Worm (Caenorhabditis elegans): ENCODE data around the gene nspd-5.

The nspd-5 gene

DNA sequence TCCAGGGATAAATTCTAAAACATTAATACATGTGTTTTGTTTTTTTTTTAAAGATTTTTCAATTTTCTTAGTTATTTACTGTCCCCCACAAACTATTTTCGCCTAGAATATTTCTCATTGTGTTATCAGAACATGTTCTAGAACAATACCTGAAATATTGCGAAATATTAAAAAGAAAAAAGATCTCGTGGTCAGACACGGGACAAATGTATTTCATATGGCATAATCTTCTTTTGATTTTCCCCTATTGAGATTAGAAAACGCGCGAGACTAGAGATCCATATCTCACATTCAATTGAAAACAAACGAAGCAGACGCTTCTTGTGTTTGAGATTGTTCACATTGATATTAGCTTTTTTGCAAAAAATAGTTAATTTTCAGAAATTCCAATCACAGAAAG lies 4.0 kb downstream of the nspd-5 start (continued):
- TF ChIP-seq snpc-4 (tag; optimal IDR thresholded peaks at IDR 0.05), result no peak
- TF ChIP-seq zip-4 (GFP tag; optimal IDR thresholded peaks at IDR 0.05), result peak; percentile 76
- no peak for TF ChIP-seq ets-5 (GFP tag; IDR thresholded peaks at IDR 0.05)
- TF ChIP-seq nhr-90 (tag; optimal IDR thresholded peaks at IDR 0.05; ENCODE audit: poor library complexity), result no peak
- TF ChIP-seq blmp-1 (tag; optimal IDR thresholded peaks at IDR 0.05), result peak; percentile 53
- peak; percentile 64 for TF ChIP-seq nhr-71 (tag; optimal IDR thresholded peaks at IDR 0.05)
- TF ChIP-seq lir-3 (tag; optimal IDR thresholded peaks at IDR 0.05; ENCODE audit: poor library complexity), result no peak
- TF ChIP-seq aha-1 (tag; optimal IDR thresholded peaks at IDR 0.05), result no peak
- no peak for TF ChIP-seq fkh-4 (tag; optimal IDR thresholded peaks at IDR 0.05; ENCODE audit: borderline replicate concordance)
- no peak for TF ChIP-seq nhr-11 (tag; optimal IDR thresholded peaks at IDR 0.05)
- TF ChIP-seq pax-3 (tag; optimal IDR thresholded peaks at IDR 0.05), result peak; percentile 38
- TF ChIP-seq ztf-4 (tag; optimal IDR thresholded peaks at IDR 0.05), result no peak
- no peak for TF ChIP-seq pag-3 (tag; optimal IDR thresholded peaks at IDR 0.05; ENCODE audit: borderline replicate concordance, insufficient read depth)
- TF ChIP-seq hlh-4 (tag; optimal IDR thresholded peaks at IDR 0.05), result no peak
- TF ChIP-seq rnt-1 (tag; optimal IDR thresholded peaks at IDR 0.05), result no peak
- TF ChIP-seq mdl-1 (tag; optimal IDR thresholded peaks at IDR 0.05), result no peak
- peak; percentile 30 for TF ChIP-seq snu-23 (GFP tag; optimal IDR thresholded peaks at IDR 0.05)
- TF ChIP-seq F16B12.6 (tag; optimal IDR thresholded peaks at IDR 0.05), result no peak
- TF ChIP-seq jun-1 (tag; optimal IDR thresholded peaks at IDR 0.05), result no peak
- no peak for TF ChIP-seq C04F5.9 (tag; optimal IDR thresholded peaks at IDR 0.05)
- no peak for TF ChIP-seq mab-9 (GFP tag; IDR thresholded peaks at IDR 0.05)
- TF ChIP-seq zag-1 (tag; optimal IDR thresholded peaks at IDR 0.05), result no peak
- no peak for TF ChIP-seq grh-1 (GFP tag; IDR thresholded peaks at IDR 0.05)
- no peak for TF ChIP-seq isw-1 (GFP tag; IDR thresholded peaks at IDR 0.05)
- peak; percentile 26 for TF ChIP-seq lin-13 (GFP tag; optimal IDR thresholded peaks at IDR 0.05)
- peak; percentile 41 for TF ChIP-seq mep-1 (tag; optimal IDR thresholded peaks at IDR 0.05)
- peak; percentile 25 for TF ChIP-seq nhr-47 (tag; optimal IDR thresholded peaks at IDR 0.05)
- no peak for TF ChIP-seq mef-2 (tag; optimal IDR thresholded peaks at IDR 0.05)
- no peak for TF ChIP-seq C34B4.2 (tag; optimal IDR thresholded peaks at IDR 0.05)
- no peak for TF ChIP-seq fos-1 (tag; optimal IDR thresholded peaks at IDR 0.05)

DNA sequence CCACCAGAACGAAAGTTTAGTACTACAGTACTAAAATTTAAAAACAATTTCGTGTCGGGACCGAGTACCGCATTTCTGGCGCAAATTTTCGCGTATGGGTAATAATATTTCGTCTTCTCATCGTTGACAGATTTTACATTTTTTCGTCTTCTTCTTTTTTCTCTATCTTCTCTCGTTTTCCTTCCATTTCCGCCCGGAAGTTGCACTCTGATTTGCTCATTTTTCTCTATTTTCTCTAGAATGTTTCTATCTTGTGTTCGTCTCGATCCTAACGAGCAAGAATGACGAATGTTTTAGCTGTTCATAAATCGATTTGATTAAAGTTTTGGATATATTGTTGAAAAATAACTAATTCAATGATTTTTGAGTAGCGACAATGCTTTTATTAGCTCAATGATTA lies 4.7 kb downstream of the nspd-5 start:
- TF ChIP-seq efl-1 (optimal IDR thresholded peaks at IDR 0.05) (peak in 1 of 2 experiments; percentile 14), efl-1 (GFP tag; optimal IDR thresholded peaks at IDR 0.05 in 1 of 2) (no peak), zag-1 (tag; optimal IDR thresholded peaks at IDR 0.05) (no peak), isw-1 (GFP tag; IDR thresholded peaks at IDR 0.05) (0 out of 2 replicates have a peak, but pooled peaks have one; percentile 1), rnt-1 (tag; optimal IDR thresholded peaks at IDR 0.05) (peak; percentile 5), lin-14 (GFP tag; optimal IDR thresholded peaks at IDR 0.05) (peak; percentile 65), ztf-4 (tag; optimal IDR thresholded peaks at IDR 0.05) (no peak)

DNA sequence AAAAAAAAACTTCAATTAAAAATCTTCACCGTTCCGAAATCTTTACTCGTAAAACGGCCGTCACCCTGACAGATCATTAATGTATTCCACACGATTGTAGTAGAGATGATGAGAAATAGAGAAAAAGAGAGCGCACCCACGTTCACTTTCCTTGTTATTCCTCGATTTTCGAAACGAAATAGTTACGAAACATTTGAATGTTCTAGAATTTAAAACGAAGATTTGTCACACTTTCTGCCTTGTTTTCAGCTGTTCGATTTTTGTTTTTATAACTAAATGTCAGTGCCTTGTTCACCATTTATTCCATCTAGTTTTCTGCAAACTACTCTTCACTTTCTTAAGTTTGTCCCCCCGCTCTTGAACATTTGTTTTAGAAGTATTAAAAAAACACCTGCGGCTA lies 5.4 kb downstream of the nspd-5 start:
- TF ChIP-seq efl-1 (optimal IDR thresholded peaks at IDR 0.05) (no peak), efl-1 (GFP tag; optimal IDR thresholded peaks at IDR 0.05 in 1 of 2) (peak; percentile 11 to 91), sup-37 (GFP tag; optimal IDR thresholded peaks at IDR 0.05) (no peak), lin-14 (GFP tag; optimal IDR thresholded peaks at IDR 0.05) (no peak), nhr-20 (tag; optimal IDR thresholded peaks at IDR 0.05) (no peak), nhr-76 (tag; optimal IDR thresholded peaks at IDR 0.05) (no peak), skn-1 (tag; optimal IDR thresholded peaks at IDR 0.05) (peak; percentile 64), blmp-1 (tag; optimal IDR thresholded peaks at IDR 0.05) (peak; percentile 19)

DNA sequence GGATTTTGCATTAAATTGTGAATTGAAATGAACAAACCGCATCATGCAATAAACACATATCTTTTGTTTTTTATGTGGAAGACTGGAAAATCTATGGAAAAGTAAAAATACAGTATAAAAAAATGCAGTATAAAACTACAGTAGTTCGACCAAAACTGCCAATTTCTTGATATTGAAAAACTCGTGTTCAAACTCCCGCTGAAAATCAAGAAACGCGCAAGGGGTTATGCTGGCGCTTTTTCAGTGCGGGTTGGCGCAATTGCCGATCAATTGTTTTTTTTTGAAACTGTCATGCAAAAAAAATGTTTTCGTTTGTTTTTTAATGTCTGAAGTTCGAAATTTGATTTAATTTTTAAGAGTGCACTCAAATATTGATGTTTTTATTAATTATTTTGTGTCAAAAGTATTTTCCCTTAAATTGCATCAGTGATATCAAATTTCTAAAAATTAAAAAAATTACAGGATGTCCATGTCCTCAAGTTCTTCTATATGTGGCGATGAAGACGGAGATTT lies 8.5 kb downstream of the nspd-5 start, which contains the start of gene dnj-9:
Gene dnj-9, plus strand, starts transcription at position 463 of the 513 bp plus-strand sequence.
- TF ChIP-seq zip-4 (GFP tag; optimal IDR thresholded peaks at IDR 0.05), result peak; percentile 89
- peak; percentile 97 for TF ChIP-seq swsn-7 (tag; optimal IDR thresholded peaks at IDR 0.05)
- TF ChIP-seq pax-3 (tag; optimal IDR thresholded peaks at IDR 0.05), result peak; percentile 86
- TF ChIP-seq irx-1 (tag; optimal IDR thresholded peaks at IDR 0.05), result peak; percentile 93
- peak; percentile 96 for TF ChIP-seq lin-14 (GFP tag; optimal IDR thresholded peaks at IDR 0.05)
- TF ChIP-seq elt-3 (tag; optimal IDR thresholded peaks at IDR 0.05), result peak in 3 of 6 experiments; percentile 50 to 90 (median 90)
- TF ChIP-seq lin-13 (GFP tag; optimal IDR thresholded peaks at IDR 0.05), result peak; percentile 93
- peak; percentile 92 for TF ChIP-seq jun-1 (tag; optimal IDR thresholded peaks at IDR 0.05)
- peak; percentile 92 for TF ChIP-seq egl-13 (tag; optimal IDR thresholded peaks at IDR 0.05)
- TF ChIP-seq nhr-19 (GFP tag; conservative IDR thresholded peaks at IDR 0.05), result peak; percentile 96
- peak; percentile 93 for TF ChIP-seq sox-4 (tag; optimal IDR thresholded peaks at IDR 0.05)
- peak; percentile 93 for TF ChIP-seq C04F5.9 (tag; optimal IDR thresholded peaks at IDR 0.05)
- TF ChIP-seq nhr-47 (tag; optimal IDR thresholded peaks at IDR 0.05), result peak; percentile 97
- TF ChIP-seq zag-1 (tag; optimal IDR thresholded peaks at IDR 0.05), result no peak
- no peak for TF ChIP-seq ceh-63 (GFP tag; optimal IDR thresholded peaks at IDR 0.05)
- TF ChIP-seq mep-1 (tag; optimal IDR thresholded peaks at IDR 0.05), result peak; percentile 99
- peak; percentile 90 for TF ChIP-seq aha-1 (tag; optimal IDR thresholded peaks at IDR 0.05)
- peak; percentile 32 for TF ChIP-seq pag-3 (tag; optimal IDR thresholded peaks at IDR 0.05; ENCODE audit: borderline replicate concordance, insufficient read depth)
- no peak for TF ChIP-seq tlp-1 (tag; optimal IDR thresholded peaks at IDR 0.05)
- peak; percentile 88 for TF ChIP-seq nhr-11 (tag; optimal IDR thresholded peaks at IDR 0.05)
- peak; percentile 94 for TF ChIP-seq unc-86 (tag; optimal IDR thresholded peaks at IDR 0.05)

Measured in whole organism, L1 larva.